Worm (Caenorhabditis elegans) whole organism, L2 larva: ENCODE results near the gene clec-41.

Experiments used
- C34F6.9 ChIP-seq: fragments of 150-350 bp; optimal IDR thresholded peaks from 2 replicates; lab custom pipeline; 2014; ENCODE audit warnings: missing biosample characterization, missing genetic modification characterization
- F13H6.1 ChIP-seq: sonication (generic microtip); optimal IDR thresholded peaks from 2 replicates; lab custom pipeline; 2016; ENCODE audit warnings: missing genetic modification characterization, missing compliant biosample characterization
- Y55F3AM.14 ChIP-seq: fragments of 200-800 bp; sonication (Bioruptor generic); optimal IDR thresholded peaks from 2 replicates; lab custom pipeline; 2018; ENCODE audit warnings: mild to moderate bottlenecking, missing genetic modification characterization, missing compliant biosample characterization
- ZK546.5 ChIP-seq: sonication (generic microtip); optimal IDR thresholded peaks from 2 replicates; lab custom pipeline; 2017; ENCODE audit warnings: missing biosample characterization, missing genetic modification characterization
- alr-1 ChIP-seq: fragments of 150-350 bp; optimal IDR thresholded peaks from 2 replicates; lab custom pipeline; 2014; ENCODE audit warnings: missing biosample characterization, missing genetic modification characterization
- aly-2 ChIP-seq: fragments of 150-350 bp; optimal IDR thresholded peaks from 2 replicates; lab custom pipeline; 2014; ENCODE audit warnings: missing biosample characterization, missing genetic modification characterization
- ama-1 ChIP-seq: fragments of 150-350 bp; optimal IDR thresholded peaks from 2 replicates; lab custom pipeline; 2018; ENCODE audit warnings: inconsistent platforms
- blmp-1 ChIP-seq: sonication (generic microtip); optimal IDR thresholded peaks from 2 replicates; lab custom pipeline; 2017; ENCODE audit warnings: missing genetic modification characterization, mild to moderate bottlenecking, missing compliant biosample characterization, antibody characterized with exemption, moderate library complexity; ENCODE audit not compliant: insufficient read depth
- ceh-16 ChIP-seq: fragments of 150-350 bp; optimal IDR thresholded peaks from 2 replicates; lab custom pipeline; 2014; ENCODE audit warnings: missing biosample characterization, missing genetic modification characterization
- dmd-4 ChIP-seq: sonication (generic microtip); optimal IDR thresholded peaks from 2 replicates; lab custom pipeline; 2017; ENCODE audit warnings: missing biosample characterization, missing genetic modification characterization
- egl-27 ChIP-seq: sonication (generic microtip); optimal IDR thresholded peaks from 3 replicates; lab custom pipeline; 2017; ENCODE audit warnings: missing biosample characterization, missing genetic modification reagents, missing genetic modification characterization
- elt-1 ChIP-seq: fragments of 150-350 bp; optimal IDR thresholded peaks from 2 replicates; lab custom pipeline; 2014; ENCODE audit warnings: missing biosample characterization, missing genetic modification characterization
- fos-1 ChIP-seq: fragments of 150-350 bp; optimal IDR thresholded peaks from 2 replicates; lab custom pipeline; 2014; ENCODE audit warnings: missing biosample characterization, missing genetic modification characterization
- lin-11 ChIP-seq: fragments of 150-350 bp; sonication (generic microtip); optimal IDR thresholded peaks from 2 replicates; lab custom pipeline; 2014; ENCODE audit warnings: missing biosample characterization, missing genetic modification characterization, inconsistent platforms, mixed read lengths
- lin-13 ChIP-seq: fragments of 150-350 bp; optimal IDR thresholded peaks from 2 replicates; lab custom pipeline; 2014; ENCODE audit warnings: missing biosample characterization, missing genetic modification reagents, missing genetic modification characterization
- lsy-2 ChIP-seq, 2 experiments: fragments of 150-350 bp in 1 of 2; sonication (generic microtip) in 1 of 2; optimal IDR thresholded peaks; 2 replicates each; lab custom pipeline; 2014 to 2017; ENCODE audit warnings: missing biosample characterization in 2 of 2, missing genetic modification characterization in 2 of 2
- mab-5 ChIP-seq: fragments of 150-350 bp; optimal IDR thresholded peaks from 2 replicates; lab custom pipeline; 2014; ENCODE audit warnings: missing biosample characterization, missing genetic modification characterization
- mbf-1 ChIP-seq: sonication (generic microtip); optimal IDR thresholded peaks from 2 replicates; lab custom pipeline; 2017; ENCODE audit warnings: missing biosample characterization, missing genetic modification characterization
- mdl-1 ChIP-seq, 2 experiments: fragments of 150-350 bp in 1 of 2; sonication (generic microtip) in 1 of 2; optimal IDR thresholded peaks; 2 replicates each; lab custom pipeline; 2017; ENCODE audit warnings: missing biosample characterization in 2 of 2, missing genetic modification characterization in 2 of 2
- nhr-11 ChIP-seq: fragments of 150-350 bp; optimal IDR thresholded peaks from 2 replicates; lab custom pipeline; 2014; ENCODE audit warnings: missing biosample characterization, missing genetic modification characterization
- nhr-12 ChIP-seq: fragments of 150-350 bp; optimal IDR thresholded peaks from 2 replicates; lab custom pipeline; 2014; ENCODE audit warnings: missing biosample characterization, missing genetic modification characterization
- nhr-129 ChIP-seq: fragments of 150-350 bp; optimal IDR thresholded peaks from 2 replicates; lab custom pipeline; 2014; ENCODE audit warnings: missing biosample characterization, missing genetic modification characterization
- nhr-21 ChIP-seq: fragments of 150-350 bp; optimal IDR thresholded peaks from 2 replicates; lab custom pipeline; 2014; ENCODE audit warnings: missing biosample characterization, missing genetic modification characterization
- nhr-23 ChIP-seq: fragments of 150-350 bp; optimal IDR thresholded peaks from 2 replicates; lab custom pipeline; 2014; ENCODE audit warnings: missing biosample characterization, missing genetic modification reagents, missing genetic modification characterization
- nhr-237 ChIP-seq: fragments of 150-350 bp; optimal IDR thresholded peaks from 2 replicates; lab custom pipeline; 2014; ENCODE audit warnings: missing biosample characterization, missing genetic modification characterization
- nhr-25 ChIP-seq: fragments of 150-350 bp; sonication (generic microtip); optimal IDR thresholded peaks from 3 replicates; lab custom pipeline; 2014; ENCODE audit warnings: missing biosample characterization, missing genetic modification characterization
- nhr-77 ChIP-seq: fragments of 150-350 bp; optimal IDR thresholded peaks from 2 replicates; lab custom pipeline; 2014; ENCODE audit warnings: missing biosample characterization, missing genetic modification characterization
- peb-1 ChIP-seq: fragments of 150-350 bp; optimal IDR thresholded peaks from 2 replicates; lab custom pipeline; 2014; ENCODE audit warnings: missing biosample characterization, missing genetic modification characterization
- sma-3 ChIP-seq: sonication (generic microtip); optimal IDR thresholded peaks from 2 replicates; lab custom pipeline; 2016; ENCODE audit warnings: missing genetic modification reagents, missing genetic modification characterization, missing compliant biosample characterization
- sma-9 ChIP-seq, 2 experiments: fragments of 150-350 bp in 1 of 2; sonication (generic microtip) in 1 of 2; optimal IDR thresholded peaks; 2 replicates each; lab custom pipeline; 2014 to 2016; ENCODE audit warnings: missing genetic modification characterization in 2 of 2, mild to moderate bottlenecking in 1 of 2, missing biosample characterization in 1 of 2, missing compliant biosample characterization in 1 of 2, missing genetic modification reagents in 1 of 2, moderate library complexity in 1 of 2
- unc-39 ChIP-seq: fragments of 150-350 bp; optimal IDR thresholded peaks from 2 replicates; lab custom pipeline; 2014; ENCODE audit warnings: missing biosample characterization, missing genetic modification characterization
- unc-55 ChIP-seq: fragments of 150-350 bp; sonication (generic microtip); optimal IDR thresholded peaks from 3 replicates; lab custom pipeline; 2014; ENCODE audit warnings: missing biosample characterization, missing genetic modification reagents, missing genetic modification characterization
- unc-62 ChIP-seq: fragments of 150-350 bp; optimal IDR thresholded peaks from 2 replicates; lab custom pipeline; 2014; ENCODE audit warnings: missing biosample characterization, missing genetic modification reagents, missing genetic modification characterization
- zag-1 ChIP-seq: fragments of 150-350 bp; optimal IDR thresholded peaks from 2 replicates; lab custom pipeline; 2014; ENCODE audit warnings: missing biosample characterization, missing genetic modification characterization
- ztf-1 ChIP-seq: fragments of 200-800 bp; sonication (Bioruptor generic); conservative IDR thresholded peaks from 2 replicates; pipeline ENCODE4 v1.3.6; 2022; ENCODE audit warnings: missing genetic modification characterization, missing compliant biosample characterization

The clec-41 gene

DNA sequence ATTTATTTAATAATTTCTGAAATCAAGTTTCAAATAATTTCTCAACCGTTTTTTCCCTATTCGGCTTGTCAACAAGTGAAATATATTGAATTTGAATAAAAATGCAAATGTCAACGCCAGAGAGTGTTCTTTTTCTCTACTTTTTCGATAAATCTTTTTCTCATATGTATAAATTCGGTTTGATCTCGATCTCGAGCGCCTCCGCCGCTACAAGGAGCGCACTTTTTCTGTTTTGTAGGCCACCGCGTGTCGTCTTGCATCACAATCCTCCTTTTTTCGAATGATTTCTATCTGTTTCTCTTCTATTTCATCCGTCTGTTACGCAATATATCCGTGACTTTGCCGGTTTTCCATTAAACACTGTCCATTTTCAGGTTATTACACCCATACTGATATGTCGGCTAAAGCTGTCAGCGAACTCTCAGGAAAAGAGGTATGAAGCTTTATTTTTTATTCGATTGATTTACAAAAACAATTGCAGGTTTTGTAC, 21.7 kb downstream of the clec-41 start, which contains the start of gene acly-2:
TSS of gene acly-2 (plus strand) at position 375 of the 490 bp plus-strand sequence.
- TF ChIP-seq nhr-11 (tag; lab: Kevin White, UChicago) (no peak), nhr-12 (tag; lab: Kevin White, UChicago) (no peak), sma-3 (no peak), dmd-4 (tag; lab: Kevin White, UChicago) (no peak), ceh-16 (tag; lab: Kevin White, UChicago) (no peak), nhr-237 (tag; lab: Kevin White, UChicago) (no peak), unc-62 (no peak), fos-1 (tag; lab: Kevin White, UChicago) (no peak), blmp-1 (tag; lab: Kevin White, UChicago) (no peak), elt-1 (tag; lab: Kevin White, UChicago) (no peak), aly-2 (tag; lab: Kevin White, UChicago) (no peak), mdl-1 (tag; optimal IDR thresholded peaks at IDR 0.05; lab: Kevin White, UChicago) (no peak), mbf-1 (tag; lab: Kevin White, UChicago) (no peak)

DNA sequence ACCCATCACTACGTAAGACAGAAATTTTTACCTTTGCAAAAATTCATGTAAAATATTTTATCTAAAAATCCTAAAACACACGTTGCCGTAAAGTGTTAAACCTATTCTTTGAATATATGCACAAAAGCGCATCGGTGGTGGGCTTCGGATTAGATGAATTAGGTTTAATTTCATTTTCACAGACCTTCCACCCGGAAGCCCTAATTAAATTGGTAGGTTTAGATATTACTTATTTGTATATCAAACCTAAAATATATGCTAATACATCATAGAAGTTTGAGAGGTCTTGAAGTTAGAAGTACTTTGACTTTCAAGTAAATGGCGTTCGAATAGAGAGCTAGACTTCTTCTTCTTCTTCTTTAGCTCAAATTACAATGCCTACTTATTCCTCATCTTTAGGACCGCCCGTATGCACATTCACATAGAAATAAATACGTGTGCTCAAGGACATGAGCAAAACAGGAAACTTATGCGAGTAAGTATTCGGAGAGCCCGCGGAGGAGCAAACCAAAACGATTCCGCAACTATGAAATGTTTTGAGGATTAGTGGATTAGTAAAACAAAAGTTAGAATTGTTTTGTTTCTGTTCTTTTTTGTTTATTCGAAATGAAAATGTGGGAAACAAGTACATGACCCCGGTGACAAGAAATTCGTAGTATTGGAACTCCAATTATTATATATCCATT, 23.2 kb downstream of the clec-41 start:
- TF ChIP-seq ama-1 (lab: Kevin White, UChicago) = no peak
- no peak for TF ChIP-seq alr-1 (tag; lab: Kevin White, UChicago)
- no peak for TF ChIP-seq ZK546.5 (tag; lab: Kevin White, UChicago)
- peak; percentile 67 for TF ChIP-seq unc-55

DNA sequence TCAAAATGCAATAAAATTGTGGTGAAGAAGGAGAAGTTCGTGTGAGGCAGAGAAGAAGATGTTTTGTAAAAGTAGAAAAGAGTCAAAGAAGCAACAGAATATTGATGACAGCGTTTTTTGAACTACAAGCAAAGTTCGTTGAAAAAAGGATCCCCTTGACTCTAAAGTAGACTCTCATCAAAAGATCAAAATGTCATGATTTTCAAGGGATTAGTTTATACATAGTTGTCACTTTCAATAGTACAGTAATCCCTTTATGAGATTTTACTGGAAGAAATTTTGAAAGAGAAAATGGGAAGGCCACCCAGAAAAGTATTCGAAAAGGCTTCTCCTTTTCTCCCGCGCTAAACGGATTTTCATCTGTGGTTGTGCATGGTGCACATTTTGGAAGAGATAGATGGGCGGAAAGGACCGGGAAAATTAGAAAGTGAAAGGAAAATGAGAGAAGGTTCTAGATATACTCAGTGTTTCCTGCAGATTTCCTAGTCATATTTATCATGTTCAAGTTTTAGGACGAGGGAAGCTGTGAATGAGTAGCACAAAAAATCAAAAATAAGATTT, 24.9 kb downstream of the clec-41 start:
- TF ChIP-seq zag-1 = peak; percentile 45
- TF ChIP-seq nhr-23 (tag; lab: Kevin White, UChicago) = no peak
- no peak for TF ChIP-seq unc-62
- TF ChIP-seq nhr-237 (tag; lab: Kevin White, UChicago) = no peak
- TF ChIP-seq aly-2 (tag; lab: Kevin White, UChicago) = no peak
- no peak for TF ChIP-seq mdl-1 (tag; optimal IDR thresholded peaks at IDR 0.05; lab: Kevin White, UChicago)
- peak; percentile 55 for TF ChIP-seq unc-55
- TF ChIP-seq C34F6.9 (tag; lab: Kevin White, UChicago) = peak; percentile 4
- no peak for TF ChIP-seq elt-1 (tag; lab: Kevin White, UChicago)
- TF ChIP-seq mab-5 (tag; lab: Kevin White, UChicago) = peak; percentile 51
- TF ChIP-seq sma-9 (GFP tag; optimal IDR thresholded peaks at IDR 0.05; lab: Kevin White, UChicago) = no peak
- TF ChIP-seq sma-9 (tag; optimal IDR thresholded peaks at IDR 0.05; lab: Kevin White, UChicago) = no peak
- TF ChIP-seq F13H6.1 (tag; lab: Kevin White, UChicago) = no peak

DNA sequence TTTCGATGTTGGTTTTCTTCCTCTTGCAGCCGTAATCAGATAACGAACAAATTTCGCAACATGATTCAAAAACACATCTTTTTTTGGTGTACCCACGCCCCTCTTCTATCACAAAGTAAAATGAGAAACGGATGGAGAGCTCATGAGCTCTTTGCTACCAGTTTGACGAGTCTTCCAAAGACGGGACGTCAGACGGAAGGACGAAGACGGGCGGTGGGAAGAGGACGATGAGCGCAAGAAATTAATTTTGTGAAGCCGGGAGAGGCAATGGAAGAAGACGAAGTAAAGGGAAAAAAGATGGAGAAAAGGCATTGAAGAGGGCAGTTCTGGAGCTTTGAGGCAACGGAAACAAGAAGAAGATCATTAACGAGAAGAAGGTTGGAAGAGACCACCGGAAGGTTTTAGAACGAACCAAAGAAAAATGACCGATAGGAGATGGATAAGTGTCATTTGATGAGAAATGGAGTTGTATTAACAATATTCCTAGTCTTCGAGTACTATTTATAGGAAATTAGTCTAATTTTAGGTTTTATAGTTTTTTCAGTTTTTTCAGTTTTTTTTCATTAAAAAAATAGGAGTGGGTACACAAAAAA, 26.2 kb downstream of the clec-41 start:
- TF ChIP-seq C34F6.9 (tag; lab: Kevin White, UChicago) (peak; percentile 14), unc-55 (peak; percentile 47), egl-27 (no peak), zag-1 (peak; percentile 62), blmp-1 (tag; lab: Kevin White, UChicago) (no peak), Y55F3AM.14 (GFP tag; lab: Kevin White, UChicago) (peak; percentile 30), aly-2 (tag; lab: Kevin White, UChicago) (no peak), lin-11 (tag; lab: Kevin White, UChicago) (no peak), mdl-1 (tag; optimal IDR thresholded peaks at IDR 0.05; lab: Kevin White, UChicago) (no peak)

DNA sequence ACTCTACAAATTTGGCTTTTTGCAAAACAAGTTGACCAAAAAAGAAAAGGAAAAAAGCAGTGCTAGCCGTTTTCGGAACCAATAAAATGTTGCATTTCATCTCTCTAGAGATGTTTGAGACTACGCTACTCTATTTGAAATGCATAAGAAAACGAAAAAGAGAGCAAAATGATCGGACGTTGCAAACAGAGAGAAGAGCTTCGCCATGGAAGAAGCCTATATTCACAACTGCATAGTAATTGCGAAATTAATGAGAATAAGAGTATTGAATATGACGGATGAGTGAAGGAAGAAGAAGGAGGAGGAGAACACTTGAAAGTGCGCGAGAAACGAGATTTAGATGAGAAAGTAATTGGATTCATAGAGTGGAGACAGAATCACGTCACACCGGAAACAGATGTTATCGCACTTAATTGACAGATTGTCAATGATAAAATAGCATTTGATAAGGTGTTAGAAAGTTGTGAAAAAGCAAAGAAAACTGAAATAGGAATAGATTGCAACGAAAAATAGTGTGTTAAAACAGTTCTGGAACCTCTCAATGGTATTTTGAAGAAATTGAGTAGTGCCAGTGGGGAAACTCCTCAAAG, 32.0 kb downstream of the clec-41 start:
- TF ChIP-seq lsy-2 (tag; optimal IDR thresholded peaks at IDR 0.05; lab: Kevin White, UChicago) (no peak), nhr-25 (tag; lab: Kevin White, UChicago) (no peak), nhr-129 (tag; lab: Kevin White, UChicago) (no peak), nhr-77 (tag; lab: Kevin White, UChicago) (no peak), unc-55 (peak; percentile 67), ZK546.5 (tag; lab: Kevin White, UChicago) (no peak), ztf-1 (GFP tag; lab: Robert Waterston, UW) (no peak), mbf-1 (tag; lab: Kevin White, UChicago) (no peak), lin-13 (GFP tag; lab: Kevin White, UChicago) (no peak), sma-3 (no peak), C34F6.9 (tag; lab: Kevin White, UChicago) (no peak), fos-1 (tag; lab: Kevin White, UChicago) (peak; percentile 3), peb-1 (tag; lab: Kevin White, UChicago) (no peak), nhr-21 (no peak), unc-39 (tag; lab: Kevin White, UChicago) (no peak)
